Fruit fly (Drosophila melanogaster): ENCODE data around the gene CG33160.

CG33160 gene

DNA sequence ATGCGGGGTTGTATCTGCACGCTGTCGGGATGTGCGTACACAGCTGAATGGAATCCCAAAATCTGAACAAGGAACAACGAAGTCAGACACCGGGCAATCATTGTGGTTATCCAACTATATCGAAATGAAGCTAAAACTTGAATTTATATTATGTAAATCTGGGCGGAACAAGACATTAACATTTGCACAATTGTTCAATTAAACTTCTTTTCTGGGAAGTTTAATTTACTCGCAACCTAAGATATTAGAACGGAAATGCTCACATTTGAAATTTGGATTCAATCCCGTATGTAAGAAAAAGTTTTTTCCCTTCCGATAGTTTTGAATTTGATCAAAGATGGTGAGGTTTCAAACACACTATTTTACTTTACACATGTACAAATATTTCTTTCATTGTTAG lies at the start of gene CG33160:
Gene CG33160, minus strand, starts transcription at position 101 of the 400 bp plus-strand sequence.
- TF ChIP-seq CTCF (optimal IDR thresholded peaks at IDR 0.05) (no peak), CG8478 (optimal IDR thresholded peaks at IDR 0.05) (no peak)

DNA sequence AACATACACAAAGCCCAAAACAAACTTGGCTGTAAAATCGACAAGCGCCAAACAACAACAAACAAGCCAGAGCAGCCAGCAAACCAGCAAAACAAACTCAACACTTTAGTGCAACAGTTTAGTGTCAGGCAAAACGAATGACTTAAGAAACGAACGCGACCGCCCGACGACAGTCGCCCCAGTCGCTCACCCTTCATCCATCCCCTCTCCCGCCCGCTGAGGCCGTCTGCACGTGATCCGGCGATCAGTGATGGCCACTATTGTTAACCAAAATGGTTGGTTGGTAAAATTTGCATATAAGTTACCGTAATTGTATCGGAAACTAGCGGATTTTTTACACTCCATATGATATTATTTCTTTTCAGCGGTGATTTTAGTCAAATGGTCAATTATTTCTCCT lies 47.5 kb upstream of the CG33160 start:
- TF ChIP-seq CG8478 (optimal IDR thresholded peaks at IDR 0.05) (no peak), CTCF (optimal IDR thresholded peaks at IDR 0.05) (no peak)

dm6 chr3L:3252884-3253283 lies 46.7 kb upstream of the CG33160 start:
- TF ChIP-seq CTCF (optimal IDR thresholded peaks at IDR 0.05) = no peak
- no peak for TF ChIP-seq CG8478 (optimal IDR thresholded peaks at IDR 0.05)

- no peak for TF ChIP-seq CTCF (optimal IDR thresholded peaks at IDR 0.05)
Observed at dm6 chr3L:3251659-3252490, 45.7 kb upstream of the CG33160 start.

dm6 chr3L:3250922-3251658 lies 44.9 kb upstream of the CG33160 start:
- TF ChIP-seq CTCF (optimal IDR thresholded peaks at IDR 0.05) (no peak), CG8478 (optimal IDR thresholded peaks at IDR 0.05) (no peak)

DNA sequence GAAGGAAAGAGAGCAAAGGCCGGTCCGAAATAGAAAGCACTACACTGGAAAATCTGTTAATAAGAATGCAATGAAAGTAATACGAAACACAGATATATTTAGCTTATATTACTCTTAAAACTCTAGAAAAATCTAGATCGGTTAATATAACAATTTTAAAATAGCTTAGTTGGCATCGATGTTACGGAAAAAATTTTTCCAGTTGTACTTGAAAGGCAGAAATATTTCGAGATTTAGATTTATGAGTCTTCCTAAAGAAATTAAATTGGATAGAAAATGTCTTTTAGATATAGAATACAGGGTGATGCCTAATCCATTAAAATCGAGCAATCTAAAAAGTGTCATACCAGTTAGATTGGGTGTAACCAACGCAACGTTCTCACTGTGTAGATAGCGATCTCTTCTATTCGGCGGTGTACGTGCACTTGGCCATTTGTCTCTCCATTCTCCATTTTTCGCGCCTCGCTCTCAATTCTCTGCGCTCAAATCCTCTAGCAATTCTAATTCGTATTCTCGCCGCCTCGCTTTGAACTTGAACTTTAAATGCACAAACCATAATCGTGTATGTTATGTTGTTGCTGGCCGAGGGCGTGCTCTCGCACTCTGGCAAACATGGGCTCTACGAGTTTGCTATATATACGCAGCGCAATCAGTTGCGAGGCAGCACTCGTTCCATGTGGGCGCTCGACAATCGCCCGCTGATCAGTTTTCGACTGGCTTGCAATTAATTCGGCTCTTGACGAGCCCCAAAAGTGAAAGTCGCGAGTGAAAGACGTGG lies 44.0 kb upstream of the CG33160 start:
- no peak for TF ChIP-seq CTCF (optimal IDR thresholded peaks at IDR 0.05)
- no peak for TF ChIP-seq CG8478 (optimal IDR thresholded peaks at IDR 0.05)

- TF ChIP-seq CG8478 (optimal IDR thresholded peaks at IDR 0.05) (no peak), CTCF (optimal IDR thresholded peaks at IDR 0.05) (no peak)
Observed at dm6 chr3L:3249664-3249996, 43.5 kb upstream of the CG33160 start.

DNA sequence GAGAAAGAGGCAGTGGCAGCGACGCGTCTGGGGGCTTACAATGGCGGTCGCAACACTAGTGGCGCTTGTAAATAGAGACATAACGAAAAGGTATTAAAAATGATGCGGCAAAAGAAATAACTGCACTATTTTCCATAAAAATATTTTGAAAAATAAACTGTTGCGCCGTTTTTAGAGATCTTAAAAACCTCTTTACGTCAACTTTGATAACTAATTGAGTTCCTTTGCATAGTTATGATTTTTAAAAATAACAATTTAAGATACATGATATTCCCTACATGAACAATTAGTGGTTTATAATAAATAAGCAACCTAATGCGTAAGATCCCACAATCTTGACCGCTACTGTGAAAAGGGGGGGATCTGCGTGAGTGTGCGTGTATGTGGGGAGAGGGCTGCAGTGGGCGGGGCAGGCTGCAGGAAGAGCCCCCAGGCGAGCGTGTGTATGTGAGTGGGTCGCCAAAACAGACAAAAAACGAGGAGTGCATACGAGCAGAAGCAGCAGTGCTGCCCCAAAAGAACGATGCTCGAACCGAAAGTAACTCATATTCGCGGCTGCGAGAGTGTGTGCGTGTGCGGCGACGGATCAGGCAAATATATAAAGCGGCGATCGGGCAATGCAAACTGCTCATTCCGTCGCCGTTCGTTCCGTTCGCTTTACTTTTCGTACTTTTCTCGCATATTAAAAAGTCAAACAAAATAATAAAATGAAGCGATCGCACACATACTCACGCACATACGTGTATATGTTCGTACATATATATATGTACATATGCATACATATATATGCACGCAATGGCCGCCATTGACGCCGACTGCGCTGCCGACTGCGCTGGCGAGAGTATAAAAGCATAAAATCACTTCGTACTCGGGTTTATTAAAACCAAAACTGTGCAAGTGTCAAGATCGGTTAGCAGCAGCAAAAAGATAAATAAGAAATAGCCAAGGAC lies 42.8 kb upstream of the CG33160 start:
- TF ChIP-seq CTCF (optimal IDR thresholded peaks at IDR 0.05) = no peak
- TF ChIP-seq CG8478 (optimal IDR thresholded peaks at IDR 0.05) = no peak

DNA sequence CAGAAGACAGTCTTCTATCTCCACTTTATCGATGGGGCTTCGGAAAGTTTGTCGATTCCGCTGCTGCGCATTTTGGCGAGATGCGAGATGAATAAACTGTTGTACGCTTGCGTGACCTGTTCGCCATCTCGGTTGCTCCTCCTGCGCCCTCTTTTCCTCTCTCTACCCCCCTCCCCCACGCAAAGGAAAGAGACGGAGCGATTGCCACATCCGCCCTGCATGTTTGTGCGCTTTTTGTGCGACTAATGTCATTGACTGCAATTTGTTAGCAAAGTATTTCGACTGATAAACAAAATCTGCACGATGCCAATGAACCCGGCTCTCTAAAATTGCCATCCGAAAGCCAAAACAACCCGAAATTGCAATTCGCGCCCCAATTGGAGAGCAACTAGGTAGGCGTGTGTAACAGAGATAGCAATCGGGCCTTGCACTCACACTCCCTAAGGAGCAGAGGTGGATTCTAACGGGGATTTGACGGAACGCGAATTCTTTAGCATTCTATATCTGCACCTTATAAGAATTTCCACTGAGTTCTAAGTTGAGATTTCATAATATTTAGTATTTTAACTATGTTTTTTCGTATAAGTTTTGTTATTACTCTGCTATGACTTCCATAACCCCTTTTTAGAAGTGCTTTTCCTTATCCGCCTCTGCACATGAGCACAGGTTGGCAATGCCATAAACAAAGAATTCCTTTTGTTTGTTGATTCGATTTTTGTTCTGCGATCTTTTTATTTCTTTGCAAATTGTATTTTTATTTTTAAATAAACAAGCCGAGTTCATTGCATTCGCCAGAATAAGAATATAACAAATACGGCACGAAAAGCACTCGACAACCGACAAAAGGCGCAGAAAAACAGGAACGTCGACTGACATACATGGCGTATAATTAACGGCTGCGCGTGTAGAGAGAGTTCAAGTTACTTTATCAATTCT lies 41.2 kb upstream of the CG33160 start, which contains the start of gene CG43389:
Gene CG43389, plus strand, starts transcription at position 886 of the 936 bp plus-strand sequence.
- TF ChIP-seq CG8478 (optimal IDR thresholded peaks at IDR 0.05) (no peak), CTCF (optimal IDR thresholded peaks at IDR 0.05) (no peak)

dm6 chr3L:3246378-3247129 lies 40.4 kb upstream of the CG33160 start:
- TF ChIP-seq CG8478 (optimal IDR thresholded peaks at IDR 0.05) (no peak), CTCF (optimal IDR thresholded peaks at IDR 0.05) (no peak)

DNA sequence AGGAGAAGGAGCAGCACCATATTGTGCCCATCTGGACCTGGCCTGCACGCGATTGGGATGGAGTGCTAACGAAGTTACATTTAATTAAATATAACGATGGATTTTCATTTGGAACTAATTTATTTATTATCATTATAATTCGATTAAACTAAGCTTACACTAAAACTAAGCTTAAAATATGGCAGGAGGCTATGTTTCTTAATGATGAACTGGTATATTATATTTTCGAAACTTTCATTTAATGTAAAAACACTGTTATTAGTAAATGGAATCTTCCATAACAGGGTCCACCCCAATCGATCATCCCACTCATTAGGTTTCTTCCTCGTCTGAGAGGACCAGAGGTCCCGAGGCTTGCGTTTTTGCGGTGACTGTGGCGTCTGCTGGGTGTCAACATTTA lies 39.0 kb upstream of the CG33160 start:
- TF ChIP-seq CTCF (optimal IDR thresholded peaks at IDR 0.05) = no peak

dm6 chr3L:3244244-3245144 lies 38.3 kb upstream of the CG33160 start, which contains the start of gene CG12078:
CG12078 (minus strand) TSS chr3L:3244294.
- no peak for TF ChIP-seq CTCF (optimal IDR thresholded peaks at IDR 0.05)
- TF ChIP-seq CG8478 (optimal IDR thresholded peaks at IDR 0.05) = no peak
